Fruit fly (Drosophila melanogaster) whole organism, embryonic: ENCODE results near the gene CG32459.

Experiments
- Blimp-1 ChIP-seq: fragments of 200-800 bp; sonication (Bioruptor generic); optimal IDR thresholded peaks from 3 replicates; lab custom pipeline; 2018; ENCODE audit warnings: missing biosample characterization, missing genetic modification characterization, mild to moderate bottlenecking, moderate library complexity, missing genetic modification reagents
- CG11696 ChIP-seq: fragments of 200-800 bp; sonication (Bioruptor generic); IDR thresholded peaks from 2 replicates; pipeline ENCODE4 v1.3.6; 2022; ENCODE audit warnings: missing biosample characterization, missing genetic modification characterization
- CG12219 ChIP-seq: fragments of 200-800 bp; sonication (Bioruptor generic); optimal IDR thresholded peaks from 3 replicates; lab custom pipeline; 2018; ENCODE audit warnings: missing biosample characterization, mild to moderate bottlenecking, missing genetic modification characterization
- CG3163 ChIP-seq: fragments of 200-800 bp; sonication (Bioruptor generic); optimal IDR thresholded peaks from 3 replicates; lab custom pipeline; 2016; ENCODE audit warnings: missing biosample characterization, missing genetic modification characterization
- CG34422 ChIP-seq: fragments of 200-800 bp; sonication (Bioruptor generic); IDR thresholded peaks from 3 replicates; pipeline ENCODE4 v1.3.6; 2022; ENCODE audit warnings: missing biosample characterization, missing genetic modification characterization
- CG6813 ChIP-seq: fragments of 200-800 bp; sonication (Bioruptor generic); optimal IDR thresholded peaks from 2 replicates; lab custom pipeline; 2017; ENCODE audit warnings: missing biosample characterization, missing genetic modification characterization, mild to moderate bottlenecking, moderate library complexity, missing genetic modification reagents
- CG9609 ChIP-seq: fragments of 200-800 bp; sonication (Bioruptor generic); optimal IDR thresholded peaks from 3 replicates; lab custom pipeline; 2016; ENCODE audit warnings: missing biosample characterization, missing genetic modification characterization
- Dip3 ChIP-seq: fragments of 200-800 bp; sonication (Bioruptor generic); optimal IDR thresholded peaks from 3 replicates; lab custom pipeline; 2016; ENCODE audit warnings: missing biosample characterization, missing genetic modification characterization
- Elba2 ChIP-seq: fragments of 200-800 bp; sonication (Bioruptor generic); optimal IDR thresholded peaks from 3 replicates; lab custom pipeline; 2016; ENCODE audit warnings: missing biosample characterization, missing genetic modification characterization
- Gsc ChIP-seq: fragments of 200-800 bp; sonication (Bioruptor generic); IDR thresholded peaks from 2 replicates; pipeline ENCODE4 v1.3.6; 2022; ENCODE audit warnings: missing biosample characterization, missing genetic modification characterization
- cg ChIP-seq: fragments of 200-800 bp; sonication (Bioruptor generic); optimal IDR thresholded peaks from 3 replicates; lab custom pipeline; 2019; ENCODE audit warnings: missing biosample characterization, mild to moderate bottlenecking, missing genetic modification characterization, moderate library complexity
- crc ChIP-seq: fragments of 200-800 bp; sonication (Bioruptor generic); optimal IDR thresholded peaks from 2 replicates; lab custom pipeline; 2016; ENCODE audit warnings: missing biosample characterization, missing genetic modification characterization
- gsb ChIP-seq: fragments of 200-800 bp; sonication (Bioruptor generic); IDR thresholded peaks from 2 replicates; pipeline ENCODE4 v1.3.6; 2022; ENCODE audit warnings: missing biosample characterization, missing genetic modification characterization

DNA sequence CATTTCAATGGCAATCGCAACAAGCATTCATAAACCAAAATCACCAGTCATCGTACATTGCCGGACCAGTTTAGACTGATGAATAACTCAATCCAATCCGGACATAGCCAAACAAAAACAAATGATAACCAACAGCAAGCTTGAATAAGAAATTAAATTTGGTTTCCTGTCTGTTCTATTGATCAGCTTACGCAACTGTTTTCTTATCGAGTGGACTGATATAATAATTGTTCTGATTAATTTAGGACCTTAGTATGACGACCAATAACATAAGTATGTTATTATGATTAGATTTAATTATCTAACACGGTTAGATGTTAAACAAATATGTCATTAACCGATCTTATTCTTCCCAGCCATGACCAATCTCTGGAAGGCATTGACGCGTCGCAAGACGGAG lies 35.1 kb upstream of the CG32459 start:
- TF ChIP-seq Gsc (GFP tag; lab: Robert Waterston, UW) (no peak), cg (GFP tag; lab: Kevin White, UChicago) (no peak), crc (no peak), CG9609 (no peak), CG3163 (GFP tag; lab: Kevin White, UChicago) (no peak), CG34422 (GFP tag; lab: Robert Waterston, UW) (no peak), gsb (GFP tag; lab: Robert Waterston, UW) (no peak), Elba2 (GFP tag; lab: Kevin White, UChicago) (no peak), CG11696 (GFP tag; lab: Robert Waterston, UW) (no peak), CG12219 (GFP tag; lab: Kevin White, UChicago) (no peak), Dip3 (no peak), Blimp-1 (GFP tag; lab: Kevin White, UChicago) (no peak), CG6813 (GFP tag; lab: Kevin White, UChicago) (no peak)
